Worm (Caenorhabditis elegans) whole organism, midembryonic: Measurements from ENCODE around the gene gss-1.

Experiments used
- T22C8.4 ChIP-seq: fragments of 200-800 bp; sonication (Bioruptor generic); IDR thresholded peaks from 2 replicates; pipeline ENCODE4 v1.3.6; 2022; ENCODE audit warnings: missing genetic modification characterization, missing compliant biosample characterization
- flt-1 ChIP-seq: fragments of 200-800 bp; sonication (Bioruptor generic); IDR thresholded peaks from 2 replicates; pipeline ENCODE4 v1.3.6; 2022; ENCODE audit warnings: missing genetic modification characterization, missing compliant biosample characterization
- med-1 ChIP-seq: sonication (generic microtip); optimal IDR thresholded peaks from 2 replicates; lab custom pipeline; 2017; ENCODE audit warnings: missing genetic modification characterization, mild to moderate bottlenecking, missing compliant biosample characterization, antibody characterized with exemption, missing genetic modification reagents; ENCODE audit not compliant: insufficient read depth
- ref-1 ChIP-seq: fragments of 200-800 bp; sonication (Bioruptor generic); conservative IDR thresholded peaks from 2 replicates; pipeline ENCODE4 v1.3.6; 2022; ENCODE audit warnings: missing genetic modification reagents, missing genetic modification characterization, missing compliant biosample characterization
- ztf-23 ChIP-seq: fragments of 200-800 bp; sonication (Bioruptor generic); IDR thresholded peaks from 2 replicates; pipeline ENCODE4 v1.3.6; 2022; ENCODE audit warnings: missing genetic modification reagents, missing genetic modification characterization, missing compliant biosample characterization
- ztf-29 ChIP-seq: fragments of 200-800 bp; sonication (Bioruptor generic); IDR thresholded peaks from 2 replicates; pipeline ENCODE4 v1.3.6; 2022; ENCODE audit warnings: missing genetic modification reagents, missing genetic modification characterization, missing compliant biosample characterization

- TF ChIP-seq ref-1 (GFP tag; lab: Robert Waterston, UW) (no peak), T22C8.4 (no peak), ztf-29 (no peak), ztf-23 (GFP tag; lab: Robert Waterston, UW) (no peak), flt-1 (GFP tag; lab: Robert Waterston, UW) (no peak), med-1 (GFP tag; lab: Kevin White, UChicago) (no peak)
These were observed at the start of gene gss-1, which contains the start of gene chch-3 for ce11 chrII:9416381-9417276.
